Worm (Caenorhabditis elegans) whole organism, early embryonic: ENCODE data around the gene srt-36.

ENCODE experiments used
- aly-1 ChIP-seq: sonication (generic microtip); optimal IDR thresholded peaks from 2 replicates; lab custom pipeline; 2016; ENCODE audit warnings: missing genetic modification characterization, missing compliant biosample characterization
- ama-1 ChIP-seq: fragments of 150-350 bp; optimal IDR thresholded peaks from 2 replicates; lab custom pipeline; 2014

DNA sequence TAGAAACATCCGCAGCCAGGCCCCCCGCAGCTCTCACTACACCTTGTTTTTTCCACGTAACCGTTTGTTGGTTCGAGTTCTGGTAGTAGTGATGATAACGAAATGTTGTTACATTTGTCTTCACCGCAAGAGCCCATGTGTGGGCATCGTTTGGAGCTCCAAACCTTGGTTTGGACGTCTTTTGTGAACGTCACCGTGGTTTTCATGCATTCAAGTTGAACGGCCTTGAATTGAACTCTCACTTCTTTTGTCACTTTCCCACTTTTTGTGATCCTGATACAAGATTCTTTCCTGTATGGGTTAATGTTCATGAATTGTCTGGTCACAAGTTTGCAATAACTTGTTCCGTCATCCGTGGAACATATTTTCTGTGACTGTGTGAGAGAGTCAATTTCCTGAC is 35.7 kb upstream of the srt-36 start:
- TF ChIP-seq ama-1 (lab: Kevin White, UChicago) (no peak), aly-1 (tag; lab: Kevin White, UChicago) (no peak)
